Fruit fly (Drosophila melanogaster) whole organism, embryonic: ENCODE measurements around the gene CG9389.

Experiments
- Abd-B ChIP-seq: fragments of 200-800 bp; sonication (Bioruptor generic); optimal IDR thresholded peaks from 2 replicates; lab custom pipeline; 2018; ENCODE audit warnings: missing biosample characterization, mild to moderate bottlenecking, missing genetic modification characterization, moderate library complexity
- Aef1 ChIP-seq: fragments of 200-800 bp; sonication (Bioruptor generic); IDR thresholded peaks from 3 replicates; pipeline ENCODE4 v1.3.6; 2022; ENCODE audit warnings: missing biosample characterization, missing genetic modification characterization
- Antp ChIP-seq: fragments of 200-800 bp; sonication (Bioruptor generic); optimal IDR thresholded peaks from 3 replicates; lab custom pipeline; 2016; ENCODE audit warnings: missing biosample characterization, missing genetic modification characterization
- BEAF-32 ChIP-seq: fragments of 200-800 bp; sonication (Bioruptor generic); optimal IDR thresholded peaks from 3 replicates; lab custom pipeline; 2017; ENCODE audit warnings: missing biosample characterization, missing genetic modification characterization, mild to moderate bottlenecking, moderate library complexity, missing genetic modification reagents
- CG10267 ChIP-seq: fragments of 200-800 bp; sonication (Bioruptor generic); optimal IDR thresholded peaks from 2 replicates; lab custom pipeline; 2018; ENCODE audit warnings: missing biosample characterization, mild to moderate bottlenecking, missing genetic modification characterization, moderate library complexity
- CG10274 ChIP-seq: fragments of 200-800 bp; sonication (Bioruptor generic); optimal IDR thresholded peaks from 3 replicates; lab custom pipeline; 2017; ENCODE audit warnings: missing biosample characterization, mild to moderate bottlenecking, missing genetic modification characterization
- CG11247 ChIP-seq: fragments of 200-800 bp; sonication (Bioruptor generic); IDR thresholded peaks from 2 replicates; pipeline ENCODE4 v1.3.6; 2022; ENCODE audit warnings: missing biosample characterization, missing genetic modification characterization
- CG12236 ChIP-seq: fragments of 200-800 bp; sonication (Bioruptor generic); optimal IDR thresholded peaks from 2 replicates; lab custom pipeline; 2016; ENCODE audit warnings: missing biosample characterization, missing genetic modification characterization
- CG12391 ChIP-seq: fragments of 200-800 bp; sonication (Bioruptor generic); optimal IDR thresholded peaks from 3 replicates; lab custom pipeline; 2018; ENCODE audit warnings: missing biosample characterization, mild to moderate bottlenecking, missing genetic modification characterization, moderate library complexity
- CG1529 ChIP-seq: fragments of 200-800 bp; sonication (Bioruptor generic); optimal IDR thresholded peaks from 3 replicates; lab custom pipeline; 2018; ENCODE audit warnings: missing biosample characterization, missing genetic modification characterization
- CG15601 ChIP-seq: fragments of 200-800 bp; sonication (Bioruptor generic); optimal IDR thresholded peaks from 3 replicates; lab custom pipeline; 2019; ENCODE audit warnings: missing biosample characterization, mild to moderate bottlenecking, missing genetic modification characterization, moderate library complexity
- CG2116 ChIP-seq: fragments of 200-800 bp; sonication (Bioruptor generic); optimal IDR thresholded peaks from 3 replicates; lab custom pipeline; 2018; ENCODE audit warnings: missing biosample characterization, mild to moderate bottlenecking, missing genetic modification characterization
- CG31441 ChIP-seq: fragments of 200-800 bp; sonication (Bioruptor generic); IDR thresholded peaks from 2 replicates; pipeline ENCODE4 v1.3.6; 2022; ENCODE audit warnings: missing biosample characterization, missing genetic modification characterization
- CG33213 ChIP-seq: fragments of 200-800 bp; sonication (Bioruptor generic); optimal IDR thresholded peaks from 3 replicates; lab custom pipeline; 2016; ENCODE audit warnings: missing biosample characterization, missing genetic modification characterization
- CG4707 ChIP-seq: fragments of 200-800 bp; sonication (Bioruptor generic); optimal IDR thresholded peaks from 2 replicates; lab custom pipeline; 2018; ENCODE audit warnings: missing biosample characterization, mild to moderate bottlenecking, missing genetic modification characterization, moderate library complexity
- CG5245 ChIP-seq: fragments of 200-800 bp; sonication (Bioruptor generic); optimal IDR thresholded peaks from 3 replicates; lab custom pipeline; 2016; ENCODE audit warnings: missing biosample characterization, missing genetic modification characterization
- CG7556 ChIP-seq: fragments of 200-800 bp; sonication (Bioruptor generic); optimal IDR thresholded peaks from 2 replicates; lab custom pipeline; 2017; ENCODE audit warnings: missing biosample characterization, mild to moderate bottlenecking, missing genetic modification characterization
- CG9609 ChIP-seq: fragments of 200-800 bp; sonication (Bioruptor generic); optimal IDR thresholded peaks from 3 replicates; lab custom pipeline; 2016; ENCODE audit warnings: missing biosample characterization, missing genetic modification characterization
- CHES-1-like ChIP-seq: fragments of 200-800 bp; sonication (Bioruptor generic); optimal IDR thresholded peaks from 2 replicates; lab custom pipeline; 2016; ENCODE audit warnings: missing biosample characterization, missing genetic modification characterization
- Doc3 ChIP-seq: fragments of 200-800 bp; sonication (Bioruptor generic); IDR thresholded peaks from 3 replicates; pipeline ENCODE4 v1.3.6; 2022; ENCODE audit warnings: missing biosample characterization, missing genetic modification characterization; ENCODE audit not compliant: partially characterized antibody
- Eip74EF ChIP-seq, 2 experiments: fragments of 200-800 bp in 1 of 2; fragments of >200 bp in 1 of 2; sonication (Bioruptor generic) in 1 of 2; optimal IDR thresholded peaks; 2 replicates each; lab custom pipeline; 2017 to 2019; ENCODE audit warnings: missing biosample characterization in 2 of 2, missing genetic modification characterization in 2 of 2, mild to moderate bottlenecking in 1 of 2, moderate library complexity in 1 of 2
- Hsf ChIP-seq: fragments of 200-800 bp; sonication (Bioruptor generic); optimal IDR thresholded peaks from 3 replicates; lab custom pipeline; 2016; ENCODE audit warnings: missing biosample characterization, missing genetic modification characterization
- Mad ChIP-seq: fragments of 200-800 bp; sonication (Bioruptor generic); optimal IDR thresholded peaks from 2 replicates; lab custom pipeline; 2016; ENCODE audit warnings: missing biosample characterization, missing genetic modification characterization
- Myb ChIP-seq: fragments of 200-800 bp; sonication (Bioruptor generic); optimal IDR thresholded peaks from 2 replicates; lab custom pipeline; 2016; ENCODE audit warnings: missing biosample characterization, missing genetic modification characterization
- Oli ChIP-seq: fragments of 200-800 bp; sonication (Bioruptor generic); optimal IDR thresholded peaks from 2 replicates; lab custom pipeline; 2018; ENCODE audit warnings: missing biosample characterization, mild to moderate bottlenecking, missing genetic modification characterization, moderate library complexity
- PHDP ChIP-seq: fragments of 200-800 bp; sonication (Bioruptor generic); optimal IDR thresholded peaks from 3 replicates; lab custom pipeline; 2018; ENCODE audit warnings: missing biosample characterization, mild to moderate bottlenecking, missing genetic modification characterization, moderate library complexity
- Poxn ChIP-seq: fragments of 200-800 bp; sonication (Bioruptor generic); IDR thresholded peaks from 2 replicates; pipeline ENCODE4 v1.3.6; 2022; ENCODE audit warnings: missing biosample characterization, missing genetic modification characterization
- Sin3A ChIP-seq: fragments of >200 bp; optimal IDR thresholded peaks from 2 replicates; lab custom pipeline; 2018
- ara ChIP-seq: fragments of 200-800 bp; sonication (Bioruptor generic); IDR thresholded peaks from 2 replicates; pipeline ENCODE4 v1.3.6; 2022; ENCODE audit warnings: missing biosample characterization, missing genetic modification characterization
- bbx ChIP-seq: fragments of 200-800 bp; sonication (Bioruptor generic); IDR thresholded peaks from 2 replicates; pipeline ENCODE4 v1.3.6; 2022; ENCODE audit warnings: missing biosample characterization, missing genetic modification characterization; ENCODE audit not compliant: partially characterized antibody
- bowl ChIP-seq: fragments of 200-800 bp; sonication (Bioruptor generic); IDR thresholded peaks from 2 replicates; pipeline ENCODE4 v1.3.6; 2022; ENCODE audit warnings: missing biosample characterization, missing genetic modification characterization
- crol ChIP-seq: fragments of 200-800 bp; sonication (Bioruptor generic); IDR thresholded peaks from 2 replicates; pipeline ENCODE4 v1.3.6; 2022; ENCODE audit warnings: missing biosample characterization, missing genetic modification characterization
- crp ChIP-seq, 2 experiments: fragments of 200-800 bp; sonication (Bioruptor generic); optimal IDR thresholded peaks; 2 replicates in 1 of 2; 3 replicates in 1 of 2; lab custom pipeline; 2017; ENCODE audit warnings: missing biosample characterization in 2 of 2, missing genetic modification characterization in 2 of 2, mild to moderate bottlenecking in 1 of 2, moderate library complexity in 1 of 2
- da ChIP-seq: fragments of 200-800 bp; sonication (Bioruptor generic); optimal IDR thresholded peaks from 2 replicates; lab custom pipeline; 2016; ENCODE audit warnings: missing biosample characterization, missing genetic modification characterization
- dmrt99B ChIP-seq: fragments of 200-800 bp; sonication (Bioruptor generic); optimal IDR thresholded peaks from 2 replicates; lab custom pipeline; 2018; ENCODE audit warnings: missing biosample characterization, mild to moderate bottlenecking, missing genetic modification characterization, moderate library complexity
- dysf ChIP-seq: fragments of 200-800 bp; sonication (Bioruptor generic); IDR thresholded peaks from 3 replicates; pipeline ENCODE4 v1.3.6; 2022; ENCODE audit warnings: missing biosample characterization, missing genetic modification characterization
- emc ChIP-seq: fragments of 200-800 bp; sonication (Bioruptor generic); optimal IDR thresholded peaks from 2 replicates; lab custom pipeline; 2016; ENCODE audit warnings: missing biosample characterization, missing genetic modification characterization
- ftz-f1 ChIP-seq: fragments of 200-800 bp; sonication (Bioruptor generic); optimal IDR thresholded peaks from 2 replicates; lab custom pipeline; 2016; ENCODE audit warnings: missing biosample characterization, missing genetic modification characterization
- gsb-n ChIP-seq: fragments of 200-800 bp; sonication (Bioruptor generic); optimal IDR thresholded peaks from 3 replicates; lab custom pipeline; 2018; ENCODE audit warnings: missing biosample characterization, mild to moderate bottlenecking, missing genetic modification characterization
- ind ChIP-seq: fragments of 200-800 bp; sonication (Bioruptor generic); optimal IDR thresholded peaks from 3 replicates; lab custom pipeline; 2016; ENCODE audit warnings: missing biosample characterization, missing genetic modification characterization
- maf-S ChIP-seq: fragments of 200-800 bp; sonication (Bioruptor generic); optimal IDR thresholded peaks from 2 replicates; lab custom pipeline; 2016; ENCODE audit warnings: missing biosample characterization, missing genetic modification characterization
- mld ChIP-seq: fragments of 200-800 bp; sonication (Bioruptor generic); IDR thresholded peaks from 3 replicates; pipeline ENCODE4 v1.3.6; 2022; ENCODE audit warnings: missing biosample characterization, missing genetic modification characterization; ENCODE audit not compliant: partially characterized antibody
- pfk ChIP-seq: fragments of 200-800 bp; sonication (Bioruptor generic); optimal IDR thresholded peaks from 2 replicates; lab custom pipeline; 2018; ENCODE audit warnings: missing biosample characterization, mild to moderate bottlenecking, missing genetic modification characterization, moderate library complexity
- sc ChIP-seq, 3 experiments: fragments of >200 bp in 2 of 3; fragments of 200-800 bp in 1 of 3; sonication (Bioruptor generic) in 1 of 3; optimal IDR thresholded peaks; 2 replicates in 2 of 3; 3 replicates in 1 of 3; lab custom pipeline; 2017; ENCODE audit warnings: mild to moderate bottlenecking in 1 of 3, missing biosample characterization in 1 of 3, missing genetic modification characterization in 1 of 3, missing genetic modification reagents in 1 of 3
- so ChIP-seq: fragments of 200-800 bp; sonication (Bioruptor generic); IDR thresholded peaks from 3 replicates; pipeline ENCODE4 v1.3.6; 2022; ENCODE audit warnings: missing biosample characterization, missing genetic modification characterization
- sug ChIP-seq: fragments of 200-800 bp; optimal IDR thresholded peaks from 2 replicates; lab custom pipeline; 2019; ENCODE audit warnings: missing biosample characterization, mild to moderate bottlenecking, missing genetic modification characterization, moderate library complexity
- vvl ChIP-seq: fragments of 200-800 bp; sonication (Bioruptor generic); IDR thresholded peaks from 2 replicates; pipeline ENCODE4 v1.3.6; 2022; ENCODE audit warnings: missing biosample characterization, missing genetic modification characterization
- yki ChIP-seq: fragments of >200 bp; optimal IDR thresholded peaks from 3 replicates; lab custom pipeline; 2018
- zf30C ChIP-seq: fragments of 200-800 bp; sonication (Bioruptor generic); optimal IDR thresholded peaks from 3 replicates; lab custom pipeline; 2018; ENCODE audit warnings: missing biosample characterization, mild to moderate bottlenecking, missing genetic modification characterization

Gene CG9389

DNA sequence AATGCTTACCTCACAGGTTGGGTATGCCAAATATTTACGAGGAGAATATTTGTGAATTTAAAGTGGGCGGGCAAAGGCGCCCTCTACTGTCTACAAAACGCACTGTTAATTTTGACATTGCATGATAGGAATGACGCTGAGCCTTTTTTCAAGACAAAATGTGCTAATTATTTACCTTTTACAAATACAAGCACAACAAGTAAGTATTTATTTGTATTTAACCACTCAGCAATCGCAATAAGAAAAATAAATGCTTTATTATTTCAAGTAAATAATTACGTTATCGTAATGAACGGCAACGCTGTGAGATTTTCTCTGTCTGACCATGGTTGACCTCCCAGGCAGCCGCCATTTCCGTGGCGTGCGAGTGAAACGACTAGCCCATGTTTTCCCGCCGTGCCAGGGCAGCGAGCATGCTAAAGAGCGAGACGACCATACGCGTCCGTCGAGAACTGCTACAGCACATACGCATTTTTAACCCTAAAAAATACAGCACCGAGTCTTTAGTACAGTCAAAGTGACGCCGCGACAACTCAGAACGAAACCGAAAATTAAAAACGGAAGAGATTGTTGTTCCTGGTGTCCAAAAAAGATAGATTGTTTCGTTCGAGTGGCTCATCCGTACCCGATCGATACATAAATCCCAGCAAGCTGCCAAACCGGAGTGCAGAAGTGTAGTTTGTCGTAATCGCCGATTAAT is 15.4 kb upstream of the CG9389 start, which contains the start of the genes CG12974 and pzg (continued):
- TF ChIP-seq ftz-f1, result peak; percentile 76
- TF ChIP-seq mld (GFP tag; lab: Robert Waterston, UW), result peak; percentile 62; the same call in 1 of the 3 replicates
- TF ChIP-seq Abd-B, result peak; percentile 88
- TF ChIP-seq ind (GFP tag; lab: Kevin White, UChicago), result peak; percentile 64
- peak; percentile 86 for TF ChIP-seq CG12391 (tag; lab: Kevin White, UChicago)
- peak; percentile 13 for TF ChIP-seq yki (lab: Kevin White, UChicago)
- no peak for TF ChIP-seq bowl (GFP tag; lab: Robert Waterston, UW)
- TF ChIP-seq crp (GFP tag; optimal IDR thresholded peaks at IDR 0.05; lab: Kevin White, UChicago), result peak in 1 of 2 experiments; percentile 64
- peak; percentile 81 for TF ChIP-seq CHES-1-like (GFP tag; lab: Kevin White, UChicago)
- TF ChIP-seq sug (tag; lab: Kevin White, UChicago), result peak; percentile 85
- peak; percentile 92 for TF ChIP-seq Hsf
- peak; percentile 81 for TF ChIP-seq CG9609 (GFP tag; lab: Kevin White, UChicago)
- peak; percentile 60; the same call in 1 of the 2 replicates for TF ChIP-seq bbx (GFP tag; lab: Robert Waterston, UW)
- peak; percentile 71; the same call in 1 of the 2 replicates for TF ChIP-seq CG31441
- TF ChIP-seq crol (GFP tag; lab: Robert Waterston, UW), result no peak
- TF ChIP-seq CG7556, result peak; percentile 61
- TF ChIP-seq sc (optimal IDR thresholded peaks at IDR 0.05; lab: Kevin White, UChicago), result no peak
- peak; percentile 18 for TF ChIP-seq sc (GFP tag; optimal IDR thresholded peaks at IDR 0.05; lab: Kevin White, UChicago)
- TF ChIP-seq Eip74EF (GFP tag; optimal IDR thresholded peaks at IDR 0.05; lab: Kevin White, UChicago), result peak in 1 of 2 experiments; percentile 5
- peak; percentile 69 for TF ChIP-seq CG2116
- TF ChIP-seq CG4707 (GFP tag; lab: Kevin White, UChicago), result peak; percentile 10
- no peak for TF ChIP-seq dmrt99B (tag; lab: Kevin White, UChicago)
- peak; percentile 83 for TF ChIP-seq vvl (GFP tag; lab: Robert Waterston, UW)
- peak; percentile 55 for TF ChIP-seq Antp
- peak; percentile 55 for TF ChIP-seq da (GFP tag; lab: Kevin White, UChicago)
- peak; percentile 42 for TF ChIP-seq Oli (tag; lab: Kevin White, UChicago)
- TF ChIP-seq Aef1 (GFP tag; lab: Robert Waterston, UW), result peak; percentile 86
- TF ChIP-seq CG10274, result peak; percentile 41
- TF ChIP-seq Myb, result peak; percentile 70
- TF ChIP-seq Poxn, result 0 out of 2 replicates have a peak, but pooled peaks have one; percentile 37
- peak; percentile 82 for TF ChIP-seq ara (GFP tag; lab: Robert Waterston, UW)
- TF ChIP-seq CG15601, result peak; percentile 87
- peak; percentile 90 for TF ChIP-seq Sin3A
- no peak for TF ChIP-seq Doc3 (GFP tag; lab: Robert Waterston, UW)
- peak; percentile 73 for TF ChIP-seq CG11247 (GFP tag; lab: Robert Waterston, UW)
- peak; percentile 76 for TF ChIP-seq CG10267
- TF ChIP-seq maf-S (GFP tag; lab: Kevin White, UChicago), result peak; percentile 69
- TF ChIP-seq CG33213 (GFP tag; lab: Kevin White, UChicago), result peak; percentile 66
- peak; percentile 54 for TF ChIP-seq gsb-n (tag; lab: Kevin White, UChicago)
- TF ChIP-seq CG1529 (GFP tag; lab: Kevin White, UChicago), result peak; percentile 46
- TF ChIP-seq zf30C (GFP tag; lab: Kevin White, UChicago), result no peak
- peak; percentile 59 for TF ChIP-seq Mad (GFP tag; lab: Kevin White, UChicago)
- no peak for TF ChIP-seq CG5245 (GFP tag; lab: Kevin White, UChicago)
- TF ChIP-seq CG12236 (GFP tag; lab: Kevin White, UChicago), result peak; percentile 48
- TF ChIP-seq dysf (GFP tag; lab: Robert Waterston, UW), result peak; percentile 93
- peak; percentile 47 for TF ChIP-seq emc (GFP tag; lab: Kevin White, UChicago)
- TF ChIP-seq pfk (GFP tag; lab: Kevin White, UChicago), result peak; percentile 45
- peak; percentile 88 for TF ChIP-seq PHDP (tag; lab: Kevin White, UChicago)
- TF ChIP-seq BEAF-32, result peak; percentile 69
- peak; percentile 69; the same call in 1 of the 3 replicates for TF ChIP-seq so
